Worm (Caenorhabditis elegans): ENCODE data around the gene nlp-56.

DNA sequence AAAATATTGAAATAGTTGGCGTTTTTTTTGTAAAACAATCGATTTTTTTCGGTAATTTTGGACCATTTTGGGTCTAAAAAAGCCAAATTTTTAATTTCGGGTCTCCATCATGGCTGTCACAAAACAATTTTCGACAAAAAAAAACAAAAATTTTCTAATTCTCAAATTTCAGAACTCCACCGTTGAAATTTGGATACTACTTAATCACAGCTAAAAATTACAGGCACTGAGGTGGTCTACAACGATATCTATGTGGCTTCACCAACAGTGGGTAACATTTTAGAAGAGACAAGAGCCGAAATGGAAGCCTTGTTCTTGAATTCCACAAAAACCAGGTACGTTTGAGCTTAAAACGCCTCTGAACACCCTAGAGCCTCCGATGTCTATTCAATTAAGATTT is 17.8 kb upstream of the nlp-56 start, which contains the start of gene Y57G11C.1142:
- TF ChIP-seq nhr-11 (tag; optimal IDR thresholded peaks at IDR 0.05) (no peak), mdl-1 (tag; optimal IDR thresholded peaks at IDR 0.05) (no peak), nhr-25 (tag; optimal IDR thresholded peaks at IDR 0.05) (no peak)
